Fruit fly (Drosophila melanogaster) Kc167 (cell line): ENCODE data around the gene TyrR.

Experiments
- Myc ChIP-seq: fragments of >200 bp; optimal IDR thresholded peaks from 2 replicates; lab custom pipeline; 2017; ENCODE audit warnings: missing external identifiers
- Sin3A ChIP-seq: fragments of >200 bp; optimal IDR thresholded peaks from 2 replicates; lab custom pipeline; 2018; ENCODE audit warnings: missing external identifiers
- h ChIP-seq: fragments of >200 bp; optimal IDR thresholded peaks from 3 replicates; lab custom pipeline; 2018; ENCODE audit warnings: missing external identifiers
- insv ChIP-seq: fragments of >200 bp; optimal IDR thresholded peaks from 3 replicates; lab custom pipeline; 2018; ENCODE audit warnings: missing external identifiers
- psq ChIP-seq: fragments of >200 bp; optimal IDR thresholded peaks from 2 replicates; lab custom pipeline; 2017; ENCODE audit warnings: missing external identifiers
- ttk ChIP-seq: sonication (Bioruptor generic); optimal IDR thresholded peaks from 2 replicates; lab custom pipeline; 2017; ENCODE audit warnings: missing external identifiers

- TF ChIP-seq ttk (lab: Kevin White, UChicago): no peak
- no peak for TF ChIP-seq Myc (lab: Kevin White, UChicago)
- no peak for TF ChIP-seq Sin3A (lab: Kevin White, UChicago)
- TF ChIP-seq h: no peak
- no peak for TF ChIP-seq psq (lab: Kevin White, UChicago)
- no peak for TF ChIP-seq insv
Observed at dm6 chr3R:17714370-17714769, 48.6 kb downstream of the TyrR start.
